Fruit fly (Drosophila melanogaster) whole organism, wandering third instar larva: Measurements from ENCODE around the gene Myo61F.
A peak's percentile ranks its signal among the peaks of the same experiment; 100 is the strongest.

Experiments used
- CG32264 ChIP-seq: fragments of 200-800 bp; sonication (Bioruptor generic); optimal IDR thresholded peaks from 2 replicates; lab custom pipeline; 2016; ENCODE audit warnings: missing biosample characterization, missing genetic modification characterization
- CrebA ChIP-seq: fragments of 200-800 bp; sonication (Bioruptor generic); optimal IDR thresholded peaks from 2 replicates; lab custom pipeline; 2016; ENCODE audit warnings: missing biosample characterization, mild to moderate bottlenecking, missing genetic modification characterization, borderline replicate concordance
- Dfd ChIP-seq: fragments of >200 bp; optimal IDR thresholded peaks from 2 replicates; lab custom pipeline; 2017; ENCODE audit warnings: missing biosample characterization, missing genetic modification characterization
- Dif ChIP-seq: fragments of 200-275, 200-300 bp; sonication (Bioruptor generic); optimal IDR thresholded peaks from 2 replicates; lab custom pipeline; 2018; ENCODE audit warnings: missing biosample characterization, missing genetic modification characterization; ENCODE audit not compliant: partially characterized antibody
- GATAd ChIP-seq: sonication (Bioruptor generic); optimal IDR thresholded peaks from 2 replicates; lab custom pipeline; 2016; ENCODE audit warnings: missing biosample characterization, missing genetic modification characterization
- Hnf4 ChIP-seq: fragments of 200-800 bp; sonication (Bioruptor generic); optimal IDR thresholded peaks from 2 replicates; lab custom pipeline; 2016; ENCODE audit warnings: missing biosample characterization, mild to moderate bottlenecking, missing genetic modification characterization
- Hr78 ChIP-seq: fragments of >200 bp; optimal IDR thresholded peaks from 2 replicates; lab custom pipeline; 2017; ENCODE audit warnings: missing biosample characterization, missing genetic modification characterization
- Hr83 ChIP-seq: fragments of 200-300 bp; sonication (Bioruptor generic); optimal IDR thresholded peaks from 2 replicates; lab custom pipeline; 2016; ENCODE audit warnings: missing biosample characterization, mild to moderate bottlenecking, missing genetic modification characterization, moderate library complexity; ENCODE audit not compliant: poor library complexity, severe bottlenecking
- Jra ChIP-seq: sonication (Bioruptor generic); optimal IDR thresholded peaks from 2 replicates; lab custom pipeline; 2016; ENCODE audit warnings: missing biosample characterization, missing genetic modification characterization
- Myc ChIP-seq: fragments of >200 bp; optimal IDR thresholded peaks from 2 replicates; lab custom pipeline; 2017
- OdsH ChIP-seq: fragments of 200-800 bp; sonication (Bioruptor generic); optimal IDR thresholded peaks from 2 replicates; lab custom pipeline; 2016; ENCODE audit warnings: missing biosample characterization, mild to moderate bottlenecking, missing genetic modification characterization
- Rel ChIP-seq, 2 experiments: fragments of 200-800 bp; sonication (Bioruptor generic) in 1 of 2; optimal IDR thresholded peaks; 2 replicates in 1 of 2; 3 replicates in 1 of 2; lab custom pipeline; 2016 to 2019; ENCODE audit warnings: mild to moderate bottlenecking in 2 of 2, missing biosample characterization in 2 of 2, missing genetic modification characterization in 2 of 2, moderate library complexity in 1 of 2
- br ChIP-seq: fragments of 200-800 bp; sonication (Bioruptor generic); optimal IDR thresholded peaks from 2 replicates; lab custom pipeline; 2016; ENCODE audit warnings: missing biosample characterization, missing genetic modification characterization
- dl ChIP-seq, 2 experiments: fragments of 175-275, 200-275 bp in 1 of 2; fragments of 200-275 bp in 1 of 2; sonication (Bioruptor generic); optimal IDR thresholded peaks; lab custom pipeline; 2018; ENCODE audit warnings: mild to moderate bottlenecking in 2 of 2, missing biosample characterization in 2 of 2, missing genetic modification characterization in 2 of 2, moderate library complexity in 2 of 2; ENCODE audit not compliant: partially characterized antibody in 2 of 2, insufficient read depth in 1 of 2
- dmrt93B ChIP-seq: fragments of 200-800 bp; sonication (Bioruptor generic); optimal IDR thresholded peaks from 2 replicates; lab custom pipeline; 2018; ENCODE audit warnings: missing biosample characterization, mild to moderate bottlenecking, missing genetic modification characterization
- dsf ChIP-seq: sonication (Bioruptor generic); optimal IDR thresholded peaks from 2 replicates; lab custom pipeline; 2016; ENCODE audit warnings: missing biosample characterization, missing genetic modification characterization, borderline replicate concordance
- ey ChIP-seq: fragments of 200-800 bp; sonication (Bioruptor generic); optimal IDR thresholded peaks from 2 replicates; lab custom pipeline; 2016; ENCODE audit warnings: missing biosample characterization, missing genetic modification characterization
- foxo ChIP-seq, 2 experiments: fragments of 200-800 bp; sonication (Bioruptor generic); optimal IDR thresholded peaks; 2 replicates in 1 of 2; 3 replicates in 1 of 2; lab custom pipeline; 2016 to 2017; ENCODE audit warnings: missing biosample characterization in 2 of 2, missing genetic modification characterization in 2 of 2
- fru ChIP-seq: fragments of 200-800 bp; sonication (Bioruptor generic); optimal IDR thresholded peaks from 3 replicates; lab custom pipeline; 2016; ENCODE audit warnings: missing biosample characterization, mild to moderate bottlenecking, missing genetic modification characterization
- h ChIP-seq: fragments of 200-800 bp; sonication (Bioruptor generic); optimal IDR thresholded peaks from 3 replicates; lab custom pipeline; 2016; ENCODE audit warnings: missing biosample characterization, mild to moderate bottlenecking, missing genetic modification characterization
- jim ChIP-seq: fragments of 175-275, 200-325 bp; sonication (Bioruptor generic); optimal IDR thresholded peaks from 2 replicates; lab custom pipeline; 2016; ENCODE audit warnings: missing biosample characterization, mild to moderate bottlenecking, missing genetic modification characterization
- pan ChIP-seq: fragments of >200 bp; optimal IDR thresholded peaks from 2 replicates; lab custom pipeline; 2017
- psq ChIP-seq: fragments of 200-800 bp; sonication (Bioruptor generic); optimal IDR thresholded peaks from 3 replicates; lab custom pipeline; 2017; ENCODE audit warnings: missing biosample characterization, mild to moderate bottlenecking, missing genetic modification characterization, moderate library complexity
- rgr ChIP-seq: fragments of 200-800 bp; sonication (Bioruptor generic); optimal IDR thresholded peaks from 3 replicates; lab custom pipeline; 2016; ENCODE audit warnings: missing biosample characterization, mild to moderate bottlenecking, missing genetic modification characterization
- sage ChIP-seq: fragments of 200-800 bp; sonication (Bioruptor generic); optimal IDR thresholded peaks from 2 replicates; lab custom pipeline; 2016; ENCODE audit warnings: missing biosample characterization, mild to moderate bottlenecking, missing genetic modification characterization
- tai ChIP-seq: sonication (Bioruptor generic); optimal IDR thresholded peaks from 2 replicates; lab custom pipeline; 2016; ENCODE audit warnings: missing biosample characterization, missing genetic modification characterization
- usp ChIP-seq: fragments of >200 bp; optimal IDR thresholded peaks from 2 replicates; lab custom pipeline; 2017; ENCODE audit warnings: missing biosample characterization, missing genetic modification characterization
- woc ChIP-seq: sonication (Bioruptor generic); optimal IDR thresholded peaks from 2 replicates; lab custom pipeline; 2016; ENCODE audit warnings: missing biosample characterization, mild to moderate bottlenecking, missing genetic modification characterization

Gene Myo61F

DNA sequence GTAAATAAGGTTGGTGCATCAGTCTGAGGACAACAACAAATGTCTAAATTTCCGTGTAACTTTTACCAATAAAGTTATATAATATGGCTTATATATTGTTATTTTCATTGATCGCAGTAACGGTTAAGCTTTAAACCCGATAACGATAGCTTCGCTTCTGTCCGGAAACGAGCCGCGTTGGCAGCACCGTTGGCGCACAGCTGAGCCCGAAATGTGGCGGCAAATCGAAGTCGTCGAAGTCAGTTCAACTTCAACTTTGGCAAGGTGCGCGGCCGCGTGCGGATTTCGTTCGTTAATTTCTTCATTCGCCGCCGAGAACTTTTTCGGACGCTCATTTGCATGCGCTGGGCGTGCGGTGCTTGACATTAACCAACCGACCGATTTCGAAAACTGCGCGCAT, at the start of gene Myo61F:
Gene Myo61F, plus strand, starts transcription at position 240 of the 400 bp plus-strand sequence.
- TF ChIP-seq fru (GFP tag; lab: Kevin White, UChicago) (no peak), woc (GFP tag; lab: Kevin White, UChicago) (no peak), Rel (GFP tag; optimal IDR thresholded peaks at IDR 0.05; lab: Kevin White, UChicago) (no peak), Rel (tag; optimal IDR thresholded peaks at IDR 0.05; lab: Kevin White, UChicago) (peak; percentile 38), Hr83 (GFP tag; lab: Kevin White, UChicago) (no peak), jim (no peak), br (no peak)

DNA sequence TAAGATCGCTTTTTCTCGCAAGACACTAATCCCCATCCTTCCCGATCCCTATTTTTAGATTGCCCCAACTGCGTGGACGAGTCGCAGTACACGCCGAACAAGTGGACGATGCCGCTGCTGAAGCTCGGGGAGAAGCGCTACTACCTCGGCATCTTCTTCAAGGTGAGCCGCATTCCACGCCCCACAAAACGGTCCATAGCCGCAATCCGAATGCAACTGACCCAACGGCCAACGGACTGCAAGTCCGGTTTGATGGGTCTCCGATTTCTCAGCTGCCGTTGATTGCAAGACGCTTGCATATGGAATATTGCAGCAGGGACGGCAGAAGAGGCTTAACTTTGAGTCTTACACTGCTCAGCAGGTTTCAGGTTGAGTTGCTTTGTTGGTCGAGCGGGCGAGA, 49.3 kb upstream of the Myo61F start:
- TF ChIP-seq Dif (GFP tag; lab: Kevin White, UChicago), result peak; percentile 31
- TF ChIP-seq h (GFP tag; lab: Kevin White, UChicago), result no peak

DNA sequence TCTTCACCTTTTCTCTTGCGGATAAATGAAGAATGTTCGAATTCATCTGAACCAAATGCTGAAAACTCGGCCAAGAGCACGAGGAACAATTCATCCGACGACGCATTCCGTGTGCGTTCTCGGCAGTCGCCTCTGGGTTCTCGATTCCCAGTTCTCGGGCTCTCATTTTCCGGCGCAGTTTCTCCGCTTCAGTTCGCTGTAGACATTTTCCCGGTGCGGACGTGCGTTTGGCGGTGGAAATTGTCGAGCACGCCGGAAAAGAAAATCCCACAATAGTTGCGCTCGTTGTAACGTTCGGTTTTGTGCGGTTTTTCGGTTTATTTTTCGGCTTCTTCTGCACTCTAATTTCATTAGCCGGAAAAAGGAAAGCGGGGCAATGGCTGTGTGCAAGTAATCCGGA, 42.5 kb upstream of the Myo61F start, which contains the start of gene CG32333:
Gene CG32333, plus strand, starts transcription at position 190 of the 400 bp plus-strand sequence.
- TF ChIP-seq GATAd (GFP tag; lab: Kevin White, UChicago), result no peak
- no peak for TF ChIP-seq Dif (GFP tag; lab: Kevin White, UChicago)
- no peak for TF ChIP-seq Myc (lab: Kevin White, UChicago)
- no peak for TF ChIP-seq dsf (GFP tag; lab: Kevin White, UChicago)
- no peak for TF ChIP-seq usp (GFP tag; lab: Kevin White, UChicago)
- TF ChIP-seq rgr (GFP tag; lab: Kevin White, UChicago), result no peak
- no peak for TF ChIP-seq CrebA (GFP tag; lab: Kevin White, UChicago)
- no peak for TF ChIP-seq pan (lab: Kevin White, UChicago)
- no peak for TF ChIP-seq psq
- TF ChIP-seq woc (GFP tag; lab: Kevin White, UChicago), result no peak
- TF ChIP-seq jim, result no peak

- TF ChIP-seq Dfd (GFP tag; lab: Kevin White, UChicago), result no peak
- no peak for TF ChIP-seq dmrt93B (GFP tag; lab: Kevin White, UChicago)
- no peak for TF ChIP-seq CrebA (GFP tag; lab: Kevin White, UChicago)
- no peak for TF ChIP-seq foxo (GFP tag; optimal IDR thresholded peaks at IDR 0.05; lab: Kevin White, UChicago)
- no peak for TF ChIP-seq Hnf4 (GFP tag; lab: Kevin White, UChicago)
- no peak for TF ChIP-seq OdsH (GFP tag; lab: Kevin White, UChicago)
- no peak for TF ChIP-seq sage (GFP tag; lab: Kevin White, UChicago)
- no peak for TF ChIP-seq psq
- TF ChIP-seq ey (GFP tag; lab: Kevin White, UChicago), result no peak
- TF ChIP-seq dl (GFP tag; optimal IDR thresholded peaks at IDR 0.05; lab: Kevin White, UChicago; ENCODE audit: insufficient read depth in 1 of 2, partially characterized antibody in 2 of 2), result no peak
- TF ChIP-seq GATAd (GFP tag; lab: Kevin White, UChicago), result no peak
- TF ChIP-seq fru (GFP tag; lab: Kevin White, UChicago), result no peak
- TF ChIP-seq Jra (GFP tag; lab: Kevin White, UChicago), result no peak
Observed at dm6 chr3L:1277937-1278336, 40.3 kb upstream of the Myo61F start.

DNA sequence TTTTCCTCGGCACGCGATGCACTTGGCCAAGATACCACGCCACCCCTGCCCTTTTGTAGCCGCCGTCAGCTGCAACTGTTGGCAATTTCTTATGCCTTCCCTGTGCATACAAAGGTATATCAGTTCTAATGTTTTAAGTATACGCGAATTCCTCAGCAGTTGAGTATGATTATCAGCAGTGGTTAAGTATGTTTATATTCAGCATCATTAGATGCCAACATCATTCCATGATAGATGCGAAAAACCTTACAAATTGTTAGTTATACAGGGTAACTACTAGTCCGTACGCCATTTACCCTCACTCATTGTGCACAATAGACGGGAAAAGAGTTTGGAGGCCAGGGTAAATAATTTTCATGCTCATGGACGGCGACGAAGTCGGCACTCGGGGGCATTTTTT, 38.6 kb upstream of the Myo61F start:
- TF ChIP-seq ey (GFP tag; lab: Kevin White, UChicago) (peak; percentile 18), pan (lab: Kevin White, UChicago) (no peak)

DNA sequence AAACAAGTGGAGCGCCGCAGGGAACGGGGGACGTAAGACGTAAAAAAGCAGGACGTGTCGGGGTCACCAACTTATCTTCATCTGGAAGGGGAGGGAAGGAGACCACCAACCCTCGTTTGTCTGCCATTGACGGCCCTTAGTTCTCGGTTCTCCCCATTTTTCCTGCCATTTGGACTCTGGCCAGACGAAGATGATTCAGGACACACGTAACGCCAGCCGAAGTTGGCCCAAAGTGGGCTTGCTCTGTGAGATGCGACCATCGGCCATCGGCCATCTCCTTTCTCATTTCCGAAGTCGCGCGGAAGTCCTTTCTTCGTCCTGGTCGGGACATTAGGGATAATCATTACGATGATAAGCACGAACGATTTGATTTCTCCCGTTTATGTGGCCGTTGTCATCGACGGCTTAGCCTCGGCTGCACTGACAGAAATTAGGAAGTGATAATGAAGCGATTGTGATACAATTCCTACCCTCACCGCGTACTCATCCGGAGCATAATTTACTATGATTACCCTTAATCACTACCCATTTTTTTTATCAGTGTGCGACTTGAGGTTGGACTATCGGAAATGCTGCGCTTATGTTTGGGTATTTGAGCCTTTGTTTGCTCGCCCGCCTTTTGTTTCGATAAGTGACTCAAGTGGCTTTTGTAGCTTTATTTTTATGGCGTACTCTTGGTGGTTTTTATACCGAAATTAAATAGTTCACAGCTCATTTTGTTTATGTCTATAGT, 37.2 kb upstream of the Myo61F start:
- no peak for TF ChIP-seq usp (GFP tag; lab: Kevin White, UChicago)
- no peak for TF ChIP-seq Hnf4 (GFP tag; lab: Kevin White, UChicago)
- no peak for TF ChIP-seq Jra (GFP tag; lab: Kevin White, UChicago)
- no peak for TF ChIP-seq Dfd (GFP tag; lab: Kevin White, UChicago)
- no peak for TF ChIP-seq rgr (GFP tag; lab: Kevin White, UChicago)
- TF ChIP-seq Hr78 (GFP tag; lab: Kevin White, UChicago), result no peak
- TF ChIP-seq Hr83 (GFP tag; lab: Kevin White, UChicago), result no peak
- TF ChIP-seq pan (lab: Kevin White, UChicago), result no peak
- TF ChIP-seq h (GFP tag; lab: Kevin White, UChicago), result no peak
- no peak for TF ChIP-seq CG32264 (GFP tag; lab: Kevin White, UChicago)
- no peak for TF ChIP-seq dl (GFP tag; optimal IDR thresholded peaks at IDR 0.05; lab: Kevin White, UChicago; ENCODE audit: insufficient read depth in 1 of 2, partially characterized antibody in 2 of 2)
- no peak for TF ChIP-seq tai (GFP tag; lab: Kevin White, UChicago)
- no peak for TF ChIP-seq fru (GFP tag; lab: Kevin White, UChicago)
- TF ChIP-seq sage (GFP tag; lab: Kevin White, UChicago), result no peak
